Worm (Caenorhabditis elegans) whole organism, L1 larva: ENCODE results near the gene R10E9.4.

Experiments
- C04F5.9 ChIP-seq: sonication (generic microtip); optimal IDR thresholded peaks from 2 replicates; lab custom pipeline; 2016; ENCODE audit warnings: missing genetic modification characterization, missing compliant biosample characterization
- C16A3.4 ChIP-seq: fragments of 150-350 bp; optimal IDR thresholded peaks from 2 replicates; lab custom pipeline; 2014; ENCODE audit warnings: missing biosample characterization, missing genetic modification characterization
- C34B4.2 ChIP-seq: sonication (generic microtip); optimal IDR thresholded peaks from 2 replicates; lab custom pipeline; 2017; ENCODE audit warnings: mild to moderate bottlenecking, missing genetic modification characterization, missing compliant biosample characterization
- F16B12.6 ChIP-seq: fragments of 150-350 bp; optimal IDR thresholded peaks from 2 replicates; lab custom pipeline; 2014; ENCODE audit warnings: missing biosample characterization, missing genetic modification characterization
- Y116A8C.19 ChIP-seq: sonication (generic microtip); optimal IDR thresholded peaks from 2 replicates; lab custom pipeline; 2016; ENCODE audit warnings: missing compliant biosample characterization, missing genetic modification characterization, borderline replicate concordance
- blmp-1 ChIP-seq: fragments of 150-350 bp; optimal IDR thresholded peaks from 2 replicates; lab custom pipeline; 2014; ENCODE audit warnings: missing biosample characterization, missing genetic modification characterization
- ceh-63 ChIP-seq: fragments of 200-800 bp; sonication (Bioruptor generic); optimal IDR thresholded peaks from 2 replicates; lab custom pipeline; 2018; ENCODE audit warnings: mild to moderate bottlenecking, missing genetic modification characterization, missing compliant biosample characterization
- ceh-8 ChIP-seq: fragments of 200-800 bp; sonication (Bioruptor generic); optimal IDR thresholded peaks from 2 replicates; lab custom pipeline; 2018; ENCODE audit warnings: mild to moderate bottlenecking, missing genetic modification characterization, moderate library complexity, missing compliant biosample characterization
- ceh-82 ChIP-seq, 3 experiments: fragments of 150-350 bp in 1 of 3; sonication (generic microtip) in 2 of 3; optimal IDR thresholded peaks; 2 replicates each; lab custom pipeline; 2014 to 2017; ENCODE audit warnings: missing biosample characterization in 3 of 3, missing genetic modification characterization in 3 of 3
- ceh-88 ChIP-seq: fragments of 200-800 bp; sonication (Bioruptor generic); IDR thresholded peaks from 2 replicates; pipeline ENCODE4 v1.3.6; 2022; ENCODE audit warnings: missing genetic modification characterization, missing compliant biosample characterization
- ces-1 ChIP-seq: fragments of 150-350 bp; optimal IDR thresholded peaks from 2 replicates; lab custom pipeline; 2014; ENCODE audit warnings: missing biosample characterization, missing genetic modification reagents, missing genetic modification characterization
- efl-1 ChIP-seq, 4 experiments: fragments of 150-350 bp; optimal IDR thresholded peaks in 3 of 4; peaks in 1 of 4; 1 replicate in 1 of 4; 2 replicates in 3 of 4; lab custom pipeline; 2014; ENCODE audit warnings: missing biosample characterization in 2 of 4, missing genetic modification characterization in 2 of 4, missing genetic modification reagents in 2 of 4
- efl-3 ChIP-seq: fragments of 200-800 bp; sonication (Bioruptor generic); optimal IDR thresholded peaks from 2 replicates; lab custom pipeline; 2018; ENCODE audit warnings: mild to moderate bottlenecking, missing genetic modification characterization, missing compliant biosample characterization
- elt-3 ChIP-seq, 6 experiments: fragments of 150-350 bp in 1 of 6; sonication (generic microtip); optimal IDR thresholded peaks; 2 replicates each; lab custom pipeline; 2017 to 2018; ENCODE audit warnings: missing biosample characterization in 6 of 6, missing genetic modification characterization in 6 of 6, inconsistent platforms in 1 of 6
- ets-5 ChIP-seq: fragments of 200-800 bp; sonication (Bioruptor generic); IDR thresholded peaks from 2 replicates; pipeline ENCODE4 v1.3.6; 2022; ENCODE audit warnings: missing genetic modification characterization, missing compliant biosample characterization
- fkh-4 ChIP-seq: sonication (generic microtip); optimal IDR thresholded peaks from 2 replicates; lab custom pipeline; 2016; ENCODE audit warnings: missing compliant biosample characterization, missing genetic modification characterization, borderline replicate concordance
- fkh-8 ChIP-seq: sonication (generic microtip); optimal IDR thresholded peaks from 2 replicates; lab custom pipeline; 2016; ENCODE audit warnings: mild to moderate bottlenecking, missing genetic modification characterization, missing compliant biosample characterization
- fos-1 ChIP-seq: fragments of 150-350 bp; optimal IDR thresholded peaks from 2 replicates; lab custom pipeline; 2014; ENCODE audit warnings: missing biosample characterization, missing genetic modification characterization
- grh-1 ChIP-seq: fragments of 200-800 bp; sonication (Bioruptor generic); IDR thresholded peaks from 2 replicates; pipeline ENCODE4 v1.3.6; 2022; ENCODE audit warnings: missing genetic modification reagents, missing genetic modification characterization, missing compliant biosample characterization
- hlh-17 ChIP-seq: fragments of 200-800 bp; sonication (Bioruptor generic); optimal IDR thresholded peaks from 2 replicates; lab custom pipeline; 2018; ENCODE audit warnings: missing genetic modification characterization, mild to moderate bottlenecking, missing compliant biosample characterization, moderate library complexity, borderline replicate concordance
- hpl-2 ChIP-seq: fragments of 150-350 bp; optimal IDR thresholded peaks from 2 replicates; lab custom pipeline; 2014; ENCODE audit warnings: missing biosample characterization, missing genetic modification reagents, missing genetic modification characterization
- irx-1 ChIP-seq: sonication (generic microtip); optimal IDR thresholded peaks from 2 replicates; lab custom pipeline; 2016; ENCODE audit warnings: missing genetic modification characterization, missing compliant biosample characterization
- isw-1 ChIP-seq: fragments of 200-800 bp; sonication (Bioruptor generic); IDR thresholded peaks from 2 replicates; pipeline ENCODE4 v1.3.6; 2022; ENCODE audit warnings: missing genetic modification characterization, missing compliant biosample characterization
- lin-35 ChIP-seq, 2 experiments: fragments of 150-350 bp; optimal IDR thresholded peaks; 2 replicates each; lab custom pipeline; 2014; ENCODE audit warnings: missing biosample characterization in 2 of 2, missing genetic modification characterization in 2 of 2, missing genetic modification reagents in 2 of 2
- lir-3 ChIP-seq: sonication (generic microtip); optimal IDR thresholded peaks from 2 replicates; lab custom pipeline; 2016; ENCODE audit warnings: mild to moderate bottlenecking, missing genetic modification characterization, moderate library complexity, missing compliant biosample characterization; ENCODE audit not compliant: poor library complexity
- lsy-2 ChIP-seq, 2 experiments: fragments of 150-350 bp; optimal IDR thresholded peaks; 2 replicates each; lab custom pipeline; 2014; ENCODE audit warnings: missing biosample characterization in 2 of 2, missing genetic modification characterization in 2 of 2
- mef-2 ChIP-seq: fragments of 150-350 bp; optimal IDR thresholded peaks from 2 replicates; lab custom pipeline; 2014; ENCODE audit warnings: missing biosample characterization, missing genetic modification characterization
- mep-1 ChIP-seq: fragments of 150-350 bp; optimal IDR thresholded peaks from 2 replicates; lab custom pipeline; 2014; ENCODE audit warnings: missing biosample characterization, missing genetic modification characterization
- nhr-11 ChIP-seq: fragments of 150-350 bp; optimal IDR thresholded peaks from 2 replicates; lab custom pipeline; 2014; ENCODE audit warnings: missing biosample characterization, missing genetic modification characterization
- nhr-20 ChIP-seq: sonication (generic microtip); optimal IDR thresholded peaks from 2 replicates; lab custom pipeline; 2016; ENCODE audit warnings: mild to moderate bottlenecking, missing genetic modification characterization, missing compliant biosample characterization
- nhr-237 ChIP-seq: fragments of 150-350 bp; optimal IDR thresholded peaks from 2 replicates; lab custom pipeline; 2014; ENCODE audit warnings: missing biosample characterization, missing genetic modification characterization
- nhr-71 ChIP-seq: sonication (generic microtip); optimal IDR thresholded peaks from 2 replicates; lab custom pipeline; 2016; ENCODE audit warnings: mild to moderate bottlenecking, missing genetic modification characterization, moderate library complexity, missing compliant biosample characterization
- nhr-76 ChIP-seq: sonication (generic microtip); optimal IDR thresholded peaks from 2 replicates; lab custom pipeline; 2017; ENCODE audit warnings: missing biosample characterization, missing genetic modification characterization
- nhr-85 ChIP-seq: sonication (generic microtip); peaks from one replicate; lab custom pipeline; 2016; ENCODE audit warnings: missing genetic modification characterization, inconsistent platforms, missing compliant biosample characterization
- pag-3 ChIP-seq: sonication (generic microtip); optimal IDR thresholded peaks from 2 replicates; lab custom pipeline; 2017; ENCODE audit warnings: missing genetic modification characterization, mild to moderate bottlenecking, missing compliant biosample characterization, antibody characterized with exemption, borderline replicate concordance; ENCODE audit not compliant: insufficient read depth
- pax-3 ChIP-seq: fragments of 200-800 bp; sonication (Bioruptor generic); optimal IDR thresholded peaks from 2 replicates; lab custom pipeline; 2018; ENCODE audit warnings: mild to moderate bottlenecking, missing genetic modification characterization, moderate library complexity, missing compliant biosample characterization
- pqm-1 ChIP-seq: sonication (generic microtip); optimal IDR thresholded peaks from 3 replicates; lab custom pipeline; 2017; ENCODE audit warnings: missing biosample characterization, missing genetic modification characterization
- skn-1 ChIP-seq: fragments of 150-350 bp; optimal IDR thresholded peaks from 2 replicates; lab custom pipeline; 2014; ENCODE audit warnings: missing biosample characterization, missing genetic modification characterization
- sptf-1 ChIP-seq: fragments of 150-350 bp; optimal IDR thresholded peaks from 2 replicates; lab custom pipeline; 2014; ENCODE audit warnings: missing biosample characterization, missing genetic modification characterization
- sup-37 ChIP-seq: fragments of 200-800 bp; sonication (Bioruptor generic); optimal IDR thresholded peaks from 2 replicates; lab custom pipeline; 2018; ENCODE audit warnings: mild to moderate bottlenecking, missing genetic modification characterization, missing compliant biosample characterization
- tbx-2 ChIP-seq: sonication (generic microtip); optimal IDR thresholded peaks from 2 replicates; lab custom pipeline; 2016; ENCODE audit warnings: missing genetic modification characterization, missing compliant biosample characterization
- unc-130 ChIP-seq: fragments of 150-350 bp; optimal IDR thresholded peaks from 2 replicates; lab custom pipeline; 2017; ENCODE audit warnings: missing biosample characterization, missing genetic modification characterization, inconsistent platforms
- unc-62 ChIP-seq: fragments of 150-350 bp; optimal IDR thresholded peaks from 2 replicates; lab custom pipeline; 2014; ENCODE audit warnings: missing biosample characterization, missing genetic modification reagents, missing genetic modification characterization
- unc-86 ChIP-seq: sonication (generic microtip); optimal IDR thresholded peaks from 2 replicates; lab custom pipeline; 2016; ENCODE audit warnings: missing genetic modification characterization, missing compliant biosample characterization
- unc-98 ChIP-seq: fragments of 200-800 bp; sonication (Bioruptor generic); IDR thresholded peaks from 2 replicates; pipeline ENCODE4 v1.3.6; 2022; ENCODE audit warnings: missing genetic modification characterization, missing compliant biosample characterization
- vab-15 ChIP-seq: sonication (generic microtip); optimal IDR thresholded peaks from 2 replicates; lab custom pipeline; 2017; ENCODE audit warnings: missing genotype, mild to moderate bottlenecking, missing genetic modification characterization, missing compliant biosample characterization
- zip-4 ChIP-seq: fragments of 200-800 bp; sonication (Bioruptor generic); optimal IDR thresholded peaks from 2 replicates; lab custom pipeline; 2018; ENCODE audit warnings: mild to moderate bottlenecking, missing genetic modification characterization, moderate library complexity, missing compliant biosample characterization
- ztf-4 ChIP-seq: fragments of 150-350 bp; optimal IDR thresholded peaks from 2 replicates; lab custom pipeline; 2014; ENCODE audit warnings: missing biosample characterization, missing genetic modification characterization

The R10E9.4 gene

ce11 chrIII:3972687-3973086 lies at the start of gene R10E9.4:
TSS of gene R10E9.4 (minus strand) at chrIII:3972787.
- TF ChIP-seq sptf-1 (tag; lab: Kevin White, UChicago) (no peak), pax-3 (no peak), hlh-17 (GFP tag; lab: Kevin White, UChicago) (no peak), zip-4 (GFP tag; lab: Kevin White, UChicago) (no peak), efl-1 (optimal IDR thresholded peaks at IDR 0.05; lab: Kevin White, UChicago) (no peak), efl-1 (GFP tag; optimal IDR thresholded peaks at IDR 0.05 in 1 of 2; lab: Kevin White, UChicago) (no peak), lsy-2 (tag; optimal IDR thresholded peaks at IDR 0.05; lab: Kevin White, UChicago) (no peak), nhr-11 (tag; lab: Kevin White, UChicago) (no peak), tbx-2 (tag; lab: Kevin White, UChicago) (no peak), ceh-8 (GFP tag; lab: Kevin White, UChicago) (no peak), sup-37 (GFP tag; lab: Kevin White, UChicago) (no peak), C04F5.9 (tag; lab: Kevin White, UChicago) (no peak), unc-86 (tag; lab: Kevin White, UChicago) (no peak), nhr-237 (no peak), Y116A8C.19 (no peak), nhr-20 (tag; lab: Kevin White, UChicago) (no peak), unc-130 (no peak), elt-3 (tag; optimal IDR thresholded peaks at IDR 0.05; lab: Kevin White, UChicago) (no peak), ces-1 (GFP tag; lab: Kevin White, UChicago) (no peak)

- TF ChIP-seq fkh-8 (tag; lab: Kevin White, UChicago) (no peak), efl-1 (optimal IDR thresholded peaks at IDR 0.05; lab: Kevin White, UChicago) (no peak), efl-1 (GFP tag; optimal IDR thresholded peaks at IDR 0.05 in 1 of 2; lab: Kevin White, UChicago) (peak in 1 of 2 experiments; percentile 47), ceh-63 (GFP tag; lab: Kevin White, UChicago) (no peak)
These were observed 49.3 kb upstream of the R10E9.4 start, which contains the start of gene tftc-5 for ce11 chrIII:4021866-4022265. TSS of gene tftc-5 (plus strand) at chrIII:4022166.

DNA sequence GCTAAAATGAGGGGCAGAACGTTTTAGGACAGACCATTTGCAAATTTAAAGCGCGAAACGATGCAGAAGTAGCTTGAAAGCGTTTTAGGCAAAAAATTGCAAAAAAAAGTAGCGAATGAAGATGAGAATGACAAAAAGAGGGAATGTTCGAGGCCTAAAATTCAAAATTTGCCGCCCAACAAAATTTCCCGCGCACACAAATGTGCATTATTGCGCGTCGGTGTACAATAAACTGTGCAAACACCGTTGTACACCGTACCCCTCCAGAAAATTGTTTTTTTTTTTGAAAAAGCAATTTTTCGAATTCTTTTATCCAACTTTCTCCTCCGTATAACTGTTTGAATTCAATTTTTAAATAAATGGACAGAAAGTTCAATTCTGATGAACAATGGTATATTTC lies 47.2 kb upstream of the R10E9.4 start, which contains the start of gene snpc-3.4:
snpc-3.4 (plus strand) TSS at position 237 of the 400 bp plus-strand sequence.
- TF ChIP-seq mef-2 (tag; lab: Kevin White, UChicago) (no peak), pag-3 (tag; lab: Kevin White, UChicago) (no peak), fkh-4 (no peak), fos-1 (tag; lab: Kevin White, UChicago) (no peak), isw-1 (GFP tag; lab: Robert Waterston, UW) (peak; percentile 44), ceh-88 (GFP tag; lab: Robert Waterston, UW) (no peak), efl-3 (GFP tag; lab: Kevin White, UChicago) (no peak), pax-3 (no peak), nhr-11 (tag; lab: Kevin White, UChicago) (no peak), irx-1 (tag; lab: Kevin White, UChicago) (peak; percentile 49), blmp-1 (tag; lab: Kevin White, UChicago) (peak; percentile 57), lin-35 (GFP tag; optimal IDR thresholded peaks at IDR 0.05; lab: Kevin White, UChicago) (peak; percentile 89 to 93), elt-3 (tag; optimal IDR thresholded peaks at IDR 0.05; lab: Kevin White, UChicago) (peak in 2 of 6 experiments; percentile 57 to 59), C34B4.2 (tag; lab: Kevin White, UChicago) (no peak), nhr-85 (tag; lab: Kevin White, UChicago) (peak; percentile 86), ceh-82 (tag; optimal IDR thresholded peaks at IDR 0.05; lab: Kevin White, UChicago) (peak in 2 of 3 experiments; percentile 66 to 82), C16A3.4 (tag; lab: Kevin White, UChicago) (peak; percentile 81), fkh-8 (tag; lab: Kevin White, UChicago) (peak; percentile 57), vab-15 (no peak), hpl-2 (GFP tag; lab: Kevin White, UChicago) (no peak), nhr-71 (tag; lab: Kevin White, UChicago) (peak; percentile 75), unc-86 (tag; lab: Kevin White, UChicago) (peak; percentile 50), F16B12.6 (peak; percentile 96), lir-3 (tag; lab: Kevin White, UChicago) (no peak), unc-98 (GFP tag; lab: Robert Waterston, UW) (no peak), ceh-8 (GFP tag; lab: Kevin White, UChicago) (no peak), skn-1 (peak; percentile 86), unc-62 (GFP tag; lab: Kevin White, UChicago) (no peak), lsy-2 (tag; optimal IDR thresholded peaks at IDR 0.05; lab: Kevin White, UChicago) (peak; percentile 98 to 99), ets-5 (GFP tag; lab: Robert Waterston, UW) (no peak), grh-1 (GFP tag; lab: Robert Waterston, UW) (no peak), mep-1 (peak; percentile 88), nhr-76 (tag; lab: Kevin White, UChicago) (no peak), ztf-4 (tag; lab: Kevin White, UChicago) (no peak), pqm-1 (no peak)
